Fruit fly (Drosophila melanogaster): Measurements from ENCODE around the gene Cpr78Ca.

dm6 chr3L:21324724-21325123 is 32.1 kb upstream of the Cpr78Ca start:
- no peak for TF ChIP-seq CG9139 (GFP tag; optimal IDR thresholded peaks at IDR 0.05)
- no peak for TF ChIP-seq Blimp-1 (GFP tag; optimal IDR thresholded peaks at IDR 0.05)

Data from whole organism, prepupa.